Fruit fly (Drosophila melanogaster): ENCODE data around the gene EloB.

DNA sequence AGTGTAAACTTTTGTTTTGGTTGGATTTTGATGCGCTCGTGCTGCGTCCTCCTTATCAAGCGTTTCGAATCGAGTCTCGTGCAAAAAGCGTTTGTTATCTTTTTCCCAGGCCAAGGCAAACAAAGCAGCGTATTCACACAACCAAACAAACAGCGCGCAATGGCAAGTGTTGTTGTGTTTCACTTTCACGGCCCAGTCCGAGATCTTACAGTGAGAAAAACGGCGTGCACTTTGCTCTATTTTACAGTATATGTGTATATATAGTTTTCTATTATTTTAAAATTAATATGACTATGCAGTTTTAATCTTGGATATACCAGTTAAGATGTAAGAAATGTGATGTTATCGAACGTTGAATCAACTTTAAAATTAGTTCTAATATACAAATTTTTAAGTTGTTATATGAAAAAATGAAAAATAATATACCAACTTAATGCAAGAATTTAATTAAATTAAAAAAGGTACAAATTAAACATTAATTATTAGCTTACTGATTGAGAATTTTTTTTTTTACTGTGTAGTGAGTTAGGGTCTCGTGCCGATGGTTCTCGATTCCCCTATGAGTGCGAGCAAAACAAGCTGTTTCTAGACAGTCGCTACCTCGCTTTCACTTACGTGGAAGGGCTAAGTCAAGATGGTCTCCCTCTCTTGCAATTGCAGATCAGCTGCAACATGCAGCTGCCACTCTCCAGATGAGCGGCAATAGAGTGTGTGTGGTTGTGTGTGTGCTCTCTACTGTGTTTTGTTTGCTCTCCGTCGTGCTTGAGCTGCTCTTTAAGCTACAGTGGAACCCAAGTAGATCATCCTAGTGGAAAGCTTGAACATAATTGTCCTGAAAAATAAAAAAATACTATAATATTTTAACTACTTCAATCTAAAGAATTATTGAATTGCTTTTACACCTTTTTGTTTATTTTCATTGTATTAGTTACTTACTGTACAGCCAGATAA is 14.8 kb upstream of the EloB start:
- TF ChIP-seq CG8478 (optimal IDR thresholded peaks at IDR 0.05): no peak
- no peak for TF ChIP-seq CTCF (optimal IDR thresholded peaks at IDR 0.05)
